Comparison of ENCODE assay signal across 2 worm cellular contexts in genomic region chrV:2664525-2665053, ce11.
A peak's percentile ranks its signal among the peaks of the same experiment; 100 is the strongest.
TF ChIP-seq lines count a peak whose summit lies in the region.

ndx-2 (minus strand) TSS chrV:2665003.

TF ChIP-seq in whole organism, L4 larva, 104 proteins besides CTCF, POLR2A, EP300 and RAD21 (continued from another document):
- peak; percentile 70 for TF ChIP-seq mes-2 (tag; optimal IDR thresholded peaks at IDR 0.05; lab: Kevin White, UChicago; ENCODE audit: poor library complexity, severe bottlenecking)
- TF ChIP-seq Y48G9A.11 (GFP tag; IDR thresholded peaks at IDR 0.05; lab: Robert Waterston, UW): peak; percentile 72
- peak; percentile 90 for TF ChIP-seq F26F4.8 (GFP tag; conservative IDR thresholded peaks at IDR 0.05; lab: Robert Waterston, UW)
- peak; percentile 51 to 83; a peak in 3 of 4 replicates for TF ChIP-seq madf-5 (GFP tag; IDR thresholded peaks at IDR 0.05; lab: Robert Waterston, UW)
- 0 out of 2 replicates have a peak, but pooled peaks have one; percentile 29 for TF ChIP-seq nhr-42 (GFP tag; IDR thresholded peaks at IDR 0.05; lab: Robert Waterston, UW)
- TF ChIP-seq egl-27 (tag; optimal IDR thresholded peaks at IDR 0.05; lab: Kevin White, UChicago): no peak
- TF ChIP-seq dmd-6 (GFP tag; IDR thresholded peaks at IDR 0.05; lab: Robert Waterston, UW): peak; percentile 57
- no peak for TF ChIP-seq zip-11 (GFP tag; IDR thresholded peaks at IDR 0.05; lab: Robert Waterston, UW)
- peak; percentile 85 for TF ChIP-seq lin-38 (GFP tag; IDR thresholded peaks at IDR 0.05; lab: Robert Waterston, UW)
- peak; percentile 66 for TF ChIP-seq ctbp-1 (GFP tag; IDR thresholded peaks at IDR 0.05; lab: Robert Waterston, UW)
- TF ChIP-seq dmd-8 (GFP tag; IDR thresholded peaks at IDR 0.05; lab: Robert Waterston, UW): peak; percentile 79; the same call in 1 of the 2 replicates
- 0 out of 2 replicates have a peak, but pooled peaks have one; percentile 47 for TF ChIP-seq Y105C5A.15 (GFP tag; IDR thresholded peaks at IDR 0.05; lab: Robert Waterston, UW)
- TF ChIP-seq Y5F2A.4 (GFP tag; optimal IDR thresholded peaks at IDR 0.05; lab: Kevin White, UChicago): peak; percentile 41
- peak; percentile 9 for TF ChIP-seq rbr-2 (tag; optimal IDR thresholded peaks at IDR 0.05; lab: Kevin White, UChicago)
- TF ChIP-seq arid-1 (GFP tag; conservative IDR thresholded peaks at IDR 0.05; lab: Robert Waterston, UW): peak; percentile 54; the same call in 1 of the 2 replicates
- TF ChIP-seq madf-9 (GFP tag; conservative IDR thresholded peaks at IDR 0.05; lab: Robert Waterston, UW): peak; percentile 43; the same call in 1 of the 2 replicates
- peak in 1 of 2 experiments; percentile 57 for TF ChIP-seq daf-16 (GFP tag; optimal IDR thresholded peaks at IDR 0.05; lab: Kevin White, UChicago)
- TF ChIP-seq daf-16 (tag; optimal IDR thresholded peaks at IDR 0.05; lab: Kevin White, UChicago): peak; percentile 90
- TF ChIP-seq F44E2.7 (GFP tag; IDR thresholded peaks at IDR 0.05; lab: Robert Waterston, UW): peak; percentile 69; the same call in 1 of the 2 replicates
- no peak for TF ChIP-seq snpc-4 (tag; optimal IDR thresholded peaks at IDR 0.05; lab: Kevin White, UChicago)
- TF ChIP-seq gei-8 (GFP tag; optimal IDR thresholded peaks at IDR 0.05; lab: Kevin White, UChicago): no peak
- peak; percentile 82 for TF ChIP-seq nhr-111 (GFP tag; optimal IDR thresholded peaks at IDR 0.05; lab: Kevin White, UChicago)
- peak; percentile 17; the same call in 1 of the 2 replicates for TF ChIP-seq lin-1 (GFP tag; IDR thresholded peaks at IDR 0.05; lab: Robert Waterston, UW)
- peak; percentile 10 for TF ChIP-seq dve-1 (tag; optimal IDR thresholded peaks at IDR 0.05; lab: Kevin White, UChicago; ENCODE audit: insufficient read depth)
- peak; percentile 79 for TF ChIP-seq snpc-1.2 (GFP tag; IDR thresholded peaks at IDR 0.05; lab: Robert Waterston, UW)
- peak; percentile 45; the same call in 1 of the 2 replicates for TF ChIP-seq tra-1 (GFP tag; IDR thresholded peaks at IDR 0.05; lab: Robert Waterston, UW)
- TF ChIP-seq hlh-11 (tag; optimal IDR thresholded peaks at IDR 0.05; lab: Kevin White, UChicago): peak; percentile 10
- no peak for TF ChIP-seq dmd-9 (GFP tag; IDR thresholded peaks at IDR 0.05; lab: Robert Waterston, UW)
- TF ChIP-seq nhr-6 (tag; optimal IDR thresholded peaks at IDR 0.05; lab: Kevin White, UChicago): no peak
- 0 out of 2 replicates have a peak, but pooled peaks have one; percentile 50 for TF ChIP-seq php-3 (GFP tag; IDR thresholded peaks at IDR 0.05; lab: Robert Waterston, UW)
- TF ChIP-seq daf-19 (GFP tag; conservative IDR thresholded peaks at IDR 0.05; lab: Robert Waterston, UW): no peak

TF ChIP-seq in whole organism, young adult, 124 proteins besides CTCF, POLR2A, EP300 and RAD21 (continued from another document):
- TF ChIP-seq Y95B8A.8 (GFP tag; IDR thresholded peaks at IDR 0.05; lab: Robert Waterston, UW) (0 out of 2 replicates have a peak, but pooled peaks have one; percentile 65), sea-2 (GFP tag; IDR thresholded peaks at IDR 0.05; lab: Robert Waterston, UW) (no peak), rpc-1 (optimal IDR thresholded peaks at IDR 0.05; lab: Kevin White, UChicago) (peak; percentile 66), rpc-1 (tag; optimal IDR thresholded peaks at IDR 0.05; lab: Kevin White, UChicago) (peak; percentile 81), madf-10 (tag; optimal IDR thresholded peaks at IDR 0.05; lab: Kevin White, UChicago) (peak; percentile 21), cebp-1 (GFP tag; IDR thresholded peaks at IDR 0.05; lab: Robert Waterston, UW) (no peak), cebp-1 (tag; optimal IDR thresholded peaks at IDR 0.05; lab: Kevin White, UChicago) (peak; percentile 42), unc-62 (GFP tag; optimal IDR thresholded peaks at IDR 0.05; lab: Kevin White, UChicago) (no peak), lin-26 (GFP tag; IDR thresholded peaks at IDR 0.05; lab: Robert Waterston, UW) (peak; percentile 98), F37B4.10 (GFP tag; IDR thresholded peaks at IDR 0.05; lab: Robert Waterston, UW) (no peak), madf-8 (GFP tag; conservative IDR thresholded peaks at IDR 0.05; lab: Robert Waterston, UW) (no peak), ceh-40 (GFP tag; IDR thresholded peaks at IDR 0.05; lab: Robert Waterston, UW) (0 out of 2 replicates have a peak, but pooled peaks have one; percentile 22), hmg-20 (GFP tag; IDR thresholded peaks at IDR 0.05; lab: Robert Waterston, UW) (0 out of 2 replicates have a peak, but pooled peaks have one; percentile 35), F49E8.2 (tag; optimal IDR thresholded peaks at IDR 0.05; lab: Kevin White, UChicago; ENCODE audit: insufficient read depth) (peak; percentile 48), tbp1 (GFP tag; optimal IDR thresholded peaks at IDR 0.05; lab: Kevin White, UChicago) (peak; percentile 94), madf-3 (GFP tag; IDR thresholded peaks at IDR 0.05; lab: Robert Waterston, UW) (peak; percentile 33; the same call in 1 of the 2 replicates), sdz-38 (tag; optimal IDR thresholded peaks at IDR 0.05; lab: Kevin White, UChicago) (no peak), ama-1 (optimal IDR thresholded peaks at IDR 0.05; lab: Kevin White, UChicago) (no peak), ama-1 (GFP tag; optimal IDR thresholded peaks at IDR 0.05; lab: Kevin White, UChicago) (peak in 1 of 2 experiments; percentile 83), akir-1 (GFP tag; optimal IDR thresholded peaks at IDR 0.05; lab: Kevin White, UChicago) (no peak), hlh-12 (tag; optimal IDR thresholded peaks at IDR 0.05; lab: Kevin White, UChicago) (no peak), B0019.2 (GFP tag; conservative IDR thresholded peaks at IDR 0.05; lab: Robert Waterston, UW) (no peak), ccch-3 (GFP tag; optimal IDR thresholded peaks at IDR 0.05; lab: Kevin White, UChicago) (no peak), ztf-3 (GFP tag; optimal IDR thresholded peaks at IDR 0.05; lab: Kevin White, UChicago) (no peak), T07F8.4 (tag; optimal IDR thresholded peaks at IDR 0.05; lab: Kevin White, UChicago) (peak; percentile 45), dpff-1 (tag; optimal IDR thresholded peaks at IDR 0.05; lab: Kevin White, UChicago) (no peak), zim-3 (tag; optimal IDR thresholded peaks at IDR 0.05; lab: Kevin White, UChicago) (no peak), chd-7 (tag; optimal IDR thresholded peaks at IDR 0.05; lab: Kevin White, UChicago) (no peak), F57C9.4 (tag; optimal IDR thresholded peaks at IDR 0.05; lab: Kevin White, UChicago) (no peak), gei-17 (GFP tag; optimal IDR thresholded peaks at IDR 0.05; lab: Kevin White, UChicago) (no peak), F52B5.7 (tag; optimal IDR thresholded peaks at IDR 0.05; lab: Kevin White, UChicago) (peak; percentile 68), B0336.3 (GFP tag; IDR thresholded peaks at IDR 0.05; lab: Robert Waterston, UW) (peak; percentile 55; the same call in 1 of the 2 replicates), Y53G8AR.9 (GFP tag; conservative IDR thresholded peaks at IDR 0.05; lab: Robert Waterston, UW) (peak; percentile 61), ekl-4 (GFP tag; IDR thresholded peaks at IDR 0.05; lab: Robert Waterston, UW) (peak; percentile 59; the same call in 1 of the 2 replicates), mes-4 (tag; optimal IDR thresholded peaks at IDR 0.05; lab: Kevin White, UChicago) (no peak), ztf-22 (GFP tag; optimal IDR thresholded peaks at IDR 0.05; lab: Kevin White, UChicago) (peak; percentile 35), egl-18 (GFP tag; IDR thresholded peaks at IDR 0.05; lab: Robert Waterston, UW) (no peak), dox-1 (GFP tag; IDR thresholded peaks at IDR 0.05; lab: Robert Waterston, UW) (peak; percentile 78), hlh-26 (GFP tag; conservative IDR thresholded peaks at IDR 0.05; lab: Robert Waterston, UW) (no peak), tbx-9 (tag; optimal IDR thresholded peaks at IDR 0.05; lab: Kevin White, UChicago; ENCODE audit: borderline replicate concordance) (peak; percentile 50), pbrm-1 (GFP tag; IDR thresholded peaks at IDR 0.05; lab: Robert Waterston, UW) (0 out of 2 replicates have a peak, but pooled peaks have one; percentile 20), F33H1.4 (GFP tag; IDR thresholded peaks at IDR 0.05; lab: Robert Waterston, UW) (peak; percentile 45), rec-8 (tag; optimal IDR thresholded peaks at IDR 0.05; lab: Kevin White, UChicago) (peak in 1 of 2 experiments; percentile 69), Y67H2A.10 (GFP tag; conservative IDR thresholded peaks at IDR 0.05; lab: Robert Waterston, UW) (no peak), lin-54 (GFP tag; optimal IDR thresholded peaks at IDR 0.05; lab: Kevin White, UChicago) (peak; percentile 58), F10E7.11 (tag; optimal IDR thresholded peaks at IDR 0.05; lab: Kevin White, UChicago) (peak; percentile 1), F57A8.1 (GFP tag; optimal IDR thresholded peaks at IDR 0.05; lab: Kevin White, UChicago) (peak; percentile 89), hrde-1 (tag; optimal IDR thresholded peaks at IDR 0.05; lab: Kevin White, UChicago; ENCODE audit: borderline replicate concordance) (peak; percentile 3), F23B12.7 (tag; optimal IDR thresholded peaks at IDR 0.05; lab: Kevin White, UChicago; ENCODE audit: insufficient read depth) (peak; percentile 73), aptf-2 (GFP tag; conservative IDR thresholded peaks at IDR 0.05; lab: Robert Waterston, UW) (no peak), Y53F4B.3 (GFP tag; IDR thresholded peaks at IDR 0.05; lab: Robert Waterston, UW) (no peak), lir-1 (GFP tag; conservative IDR thresholded peaks at IDR 0.05; lab: Robert Waterston, UW) (no peak), lsy-27 (tag; optimal IDR thresholded peaks at IDR 0.05; lab: Kevin White, UChicago; ENCODE audit: borderline replicate concordance, insufficient read depth) (no peak), snpc-1.1 (tag; optimal IDR thresholded peaks at IDR 0.05; lab: Kevin White, UChicago; ENCODE audit: insufficient read depth) (peak; percentile 17), pha-4 (tag; optimal IDR thresholded peaks at IDR 0.05; lab: Kevin White, UChicago) (no peak), attf-3 (GFP tag; conservative IDR thresholded peaks at IDR 0.05; lab: Robert Waterston, UW) (no peak), let-526 (GFP tag; IDR thresholded peaks at IDR 0.05; lab: Robert Waterston, UW) (no peak), ceh-91 (GFP tag; IDR thresholded peaks at IDR 0.05; lab: Robert Waterston, UW) (0 out of 2 replicates have a peak, but pooled peaks have one; percentile 13), ets-4 (GFP tag; optimal IDR thresholded peaks at IDR 0.05; lab: Kevin White, UChicago) (no peak), nfya-2 (GFP tag; IDR thresholded peaks at IDR 0.05; lab: Robert Waterston, UW) (no peak), ceh-27 (GFP tag; optimal IDR thresholded peaks at IDR 0.05; lab: Kevin White, UChicago) (peak; percentile 8), K11D2.4 (GFP tag; IDR thresholded peaks at IDR 0.05; lab: Robert Waterston, UW) (no peak), tlf-1 (GFP tag; optimal IDR thresholded peaks at IDR 0.05; lab: Kevin White, UChicago) (no peak), F55B11.4 (tag; optimal IDR thresholded peaks at IDR 0.05; lab: Kevin White, UChicago; ENCODE audit: borderline replicate concordance, insufficient read depth) (no peak), zfh-2 (GFP tag; conservative IDR thresholded peaks at IDR 0.05; lab: Robert Waterston, UW) (no peak; the same call in 1 of the 2 replicates), lag-1 (GFP tag; IDR thresholded peaks at IDR 0.05; lab: Robert Waterston, UW) (no peak), dpl-1 (GFP tag; optimal IDR thresholded peaks at IDR 0.05; lab: Kevin White, UChicago) (no peak), him-1 (tag; optimal IDR thresholded peaks at IDR 0.05; lab: Kevin White, UChicago) (peak; percentile 47), somi-1 (GFP tag; optimal IDR thresholded peaks at IDR 0.05; lab: Kevin White, UChicago) (peak; percentile 1), ztf-6 (GFP tag; IDR thresholded peaks at IDR 0.05; lab: Robert Waterston, UW) (no peak), sptf-2 (GFP tag; optimal IDR thresholded peaks at IDR 0.05; lab: Kevin White, UChicago) (peak; percentile 86), let-607 (tag; optimal IDR thresholded peaks at IDR 0.05; lab: Kevin White, UChicago) (no peak), nfyb-1 (GFP tag; IDR thresholded peaks at IDR 0.05; lab: Robert Waterston, UW) (peak; percentile 78), cebp-2 (GFP tag; IDR thresholded peaks at IDR 0.05; lab: Robert Waterston, UW) (no peak), mxl-1 (tag; optimal IDR thresholded peaks at IDR 0.05; lab: Kevin White, UChicago) (peak; percentile 84), nhr-80 (tag; optimal IDR thresholded peaks at IDR 0.05; lab: Kevin White, UChicago) (peak; percentile 13), lsl-1 (GFP tag; optimal IDR thresholded peaks at IDR 0.05; lab: Kevin White, UChicago) (peak; percentile 59), ceh-58 (GFP tag; IDR thresholded peaks at IDR 0.05; lab: Robert Waterston, UW) (0 out of 2 replicates have a peak, but pooled peaks have one; percentile 75), madf-6 (GFP tag; IDR thresholded peaks at IDR 0.05; lab: Robert Waterston, UW) (peak; percentile 66), nhr-179 (tag; optimal IDR thresholded peaks at IDR 0.05; lab: Kevin White, UChicago) (no peak), snpc-3.4 (tag; optimal IDR thresholded peaks at IDR 0.05; lab: Kevin White, UChicago) (peak; percentile 43), nfya-1 (tag; optimal IDR thresholded peaks at IDR 0.05; lab: Kevin White, UChicago; ENCODE audit: borderline replicate concordance, insufficient read depth) (no peak), unc-130 (GFP tag; optimal IDR thresholded peaks at IDR 0.05; lab: Kevin White, UChicago) (no peak), atf-7 (tag; optimal IDR thresholded peaks at IDR 0.05; lab: Kevin White, UChicago) (peak; percentile 8), hmg-1.2 (GFP tag; IDR thresholded peaks at IDR 0.05; lab: Robert Waterston, UW) (peak; percentile 61), lin-35 (GFP tag; optimal IDR thresholded peaks at IDR 0.05; lab: Kevin White, UChicago) (peak in 1 of 3 experiments; percentile 24), F39B2.1 (GFP tag; IDR thresholded peaks at IDR 0.05; lab: Robert Waterston, UW) (no peak), D2030.7 (GFP tag; IDR thresholded peaks at IDR 0.05; lab: Robert Waterston, UW) (peak; percentile 57; the same call in 1 of the 2 replicates), egrh-3 (GFP tag; IDR thresholded peaks at IDR 0.05; lab: Robert Waterston, UW) (peak; percentile 24; the same call in 1 of the 2 replicates)
